Worm (Caenorhabditis elegans): ENCODE measurements around the gene T01H3.2.

ce11 chrII:7920178-7920577 is 42.4 kb upstream of the T01H3.2 start:
- no peak for TF ChIP-seq tra-4 (tag; optimal IDR thresholded peaks at IDR 0.05)
- TF ChIP-seq pes-1 (GFP tag; IDR thresholded peaks at IDR 0.05), result no peak

Data from whole organism, early embryonic.